Fruit fly (Drosophila melanogaster) whole organism, embryonic: ENCODE data around the gene CG11370.
A peak's percentile ranks its signal among the peaks of the same experiment; 100 is the strongest.
"Not testable (repeated sequence)": the region's sequence is repeated elsewhere in the genome, so short reads cannot be mapped to it uniquely, and the experiment has no call there.

Experiments
- ATbp ChIP-seq: fragments of 200-800 bp; sonication (Bioruptor generic); optimal IDR thresholded peaks from 2 replicates; lab custom pipeline; 2017; ENCODE audit warnings: missing biosample characterization, mild to moderate bottlenecking, missing genetic modification characterization, missing genetic modification reagents
- Ada2b ChIP-seq: fragments of 200-800 bp; sonication (Bioruptor generic); IDR thresholded peaks from 2 replicates; pipeline ENCODE4 v1.3.6; 2022; ENCODE audit warnings: missing biosample characterization, missing genetic modification characterization
- CG10267 ChIP-seq: fragments of 200-800 bp; sonication (Bioruptor generic); optimal IDR thresholded peaks from 2 replicates; lab custom pipeline; 2018; ENCODE audit warnings: missing biosample characterization, mild to moderate bottlenecking, missing genetic modification characterization, moderate library complexity
- CG10321 ChIP-seq: fragments of 200-800 bp; sonication (Bioruptor generic); IDR thresholded peaks from 2 replicates; pipeline ENCODE4 v1.3.6; 2022; ENCODE audit warnings: missing biosample characterization, missing genetic modification characterization
- CG10979 ChIP-seq: fragments of 200-800 bp; sonication (Bioruptor generic); optimal IDR thresholded peaks from 2 replicates; lab custom pipeline; 2018; ENCODE audit warnings: missing biosample characterization, mild to moderate bottlenecking, missing genetic modification characterization, moderate library complexity
- CG11695 ChIP-seq: fragments of 200-800 bp; sonication (Bioruptor generic); IDR thresholded peaks from 3 replicates; pipeline ENCODE4 v1.3.6; 2022; ENCODE audit warnings: missing biosample characterization, missing genetic modification characterization
- CG12071 ChIP-seq: fragments of 200-800 bp; sonication (Bioruptor generic); optimal IDR thresholded peaks from 3 replicates; lab custom pipeline; 2018; ENCODE audit warnings: missing biosample characterization, mild to moderate bottlenecking, missing genetic modification characterization
- CG14441 ChIP-seq: fragments of 200-800 bp; sonication (Bioruptor generic); IDR thresholded peaks from 2 replicates; pipeline ENCODE4 v1.3.6; 2022; ENCODE audit warnings: missing biosample characterization, missing genetic modification characterization
- CG16813 ChIP-seq: fragments of 200-800 bp; sonication (Bioruptor generic); IDR thresholded peaks from 3 replicates; pipeline ENCODE4 v1.3.6; 2022; ENCODE audit warnings: missing biosample characterization, missing genetic modification characterization; ENCODE audit not compliant: partially characterized antibody
- CG17802 ChIP-seq: fragments of 200-800 bp; sonication (Bioruptor generic); optimal IDR thresholded peaks from 2 replicates; lab custom pipeline; 2018; ENCODE audit warnings: missing biosample characterization, mild to moderate bottlenecking, missing genetic modification characterization, moderate library complexity
- CG2199 ChIP-seq: fragments of 200-800 bp; sonication (Bioruptor generic); IDR thresholded peaks from 3 replicates; pipeline ENCODE4 v1.3.6; 2022; ENCODE audit warnings: missing biosample characterization, missing genetic modification characterization
- CG2712 ChIP-seq: fragments of 200-800 bp; optimal IDR thresholded peaks from 3 replicates; lab custom pipeline; 2019; ENCODE audit warnings: missing biosample characterization, mild to moderate bottlenecking, missing genetic modification characterization, moderate library complexity
- CG31388 ChIP-seq: fragments of 200-800 bp; sonication (Bioruptor generic); optimal IDR thresholded peaks from 2 replicates; lab custom pipeline; 2016; ENCODE audit warnings: missing biosample characterization, missing genetic modification characterization
- CG32532 ChIP-seq: fragments of 200-800 bp; sonication (Bioruptor generic); IDR thresholded peaks from 2 replicates; pipeline ENCODE4 v1.3.6; 2022; ENCODE audit warnings: missing biosample characterization, missing genetic modification characterization
- CG33213 ChIP-seq: fragments of 200-800 bp; sonication (Bioruptor generic); optimal IDR thresholded peaks from 3 replicates; lab custom pipeline; 2016; ENCODE audit warnings: missing biosample characterization, missing genetic modification characterization
- CG34224 ChIP-seq: fragments of 200-800 bp; sonication (Bioruptor generic); IDR thresholded peaks from 3 replicates; pipeline ENCODE4 v1.3.6; 2022; ENCODE audit warnings: missing biosample characterization, missing genetic modification characterization; ENCODE audit not compliant: partially characterized antibody
- CG3726 ChIP-seq: fragments of 200-800 bp; sonication (Bioruptor generic); IDR thresholded peaks from 3 replicates; pipeline ENCODE4, ENCODE4 v1.3.6; 2022; ENCODE audit warnings: missing biosample characterization, missing genetic modification characterization
- CG4617 ChIP-seq: fragments of 200-800 bp; sonication (Bioruptor generic); optimal IDR thresholded peaks from 3 replicates; lab custom pipeline; 2016; ENCODE audit warnings: missing biosample characterization, missing genetic modification characterization, borderline replicate concordance
- CG6689 ChIP-seq: fragments of 200-800 bp; sonication (Bioruptor generic); IDR thresholded peaks from 2 replicates; pipeline ENCODE4 v1.3.6; 2022; ENCODE audit warnings: missing biosample characterization, missing genetic modification characterization
- CG6813 ChIP-seq: fragments of 200-800 bp; sonication (Bioruptor generic); optimal IDR thresholded peaks from 2 replicates; lab custom pipeline; 2017; ENCODE audit warnings: missing biosample characterization, missing genetic modification characterization, mild to moderate bottlenecking, moderate library complexity, missing genetic modification reagents
- CG8765 ChIP-seq: fragments of 200-800 bp; sonication (Bioruptor generic); IDR thresholded peaks from 2 replicates; pipeline ENCODE4 v1.3.6; 2022; ENCODE audit warnings: missing biosample characterization, missing genetic modification characterization
- CTCF ChIP-seq: fragments of 200-800 bp; sonication (Bioruptor generic); optimal IDR thresholded peaks from 2 replicates; lab custom pipeline; 2017; ENCODE audit warnings: missing biosample characterization, mild to moderate bottlenecking, missing genetic modification characterization, moderate library complexity
- D19B ChIP-seq: fragments of 200-800 bp; sonication (Bioruptor generic); optimal IDR thresholded peaks from 2 replicates; lab custom pipeline; 2017; ENCODE audit warnings: missing biosample characterization, mild to moderate bottlenecking, missing genetic modification characterization
- Dll ChIP-seq: fragments of 200-800 bp; sonication (Bioruptor generic); IDR thresholded peaks from 4 replicates; pipeline ENCODE4 v1.3.6; 2022; ENCODE audit warnings: missing biosample characterization, missing genetic modification characterization; ENCODE audit not compliant: partially characterized antibody
- Doc3 ChIP-seq: fragments of 200-800 bp; sonication (Bioruptor generic); IDR thresholded peaks from 3 replicates; pipeline ENCODE4 v1.3.6; 2022; ENCODE audit warnings: missing biosample characterization, missing genetic modification characterization; ENCODE audit not compliant: partially characterized antibody
- Ets97D ChIP-seq: fragments of 200-800 bp; sonication (Bioruptor generic); optimal IDR thresholded peaks from 3 replicates; lab custom pipeline; 2016; ENCODE audit warnings: missing biosample characterization, missing genetic modification characterization
- Hr3 ChIP-seq: fragments of 200-800 bp; sonication (Bioruptor generic); optimal IDR thresholded peaks from 3 replicates; lab custom pipeline; 2016; ENCODE audit warnings: missing biosample characterization, missing genetic modification characterization
- Pdp1 ChIP-seq, 2 experiments: fragments of 200-800 bp; sonication (Bioruptor generic); optimal IDR thresholded peaks; 3 replicates each; lab custom pipeline; 2016; ENCODE audit warnings: missing biosample characterization in 2 of 2, missing genetic modification characterization in 2 of 2, mild to moderate bottlenecking in 1 of 2, moderate library complexity in 1 of 2
- Trl ChIP-seq, 3 experiments: fragments of >200 bp in 2 of 3; fragments of 200-800 bp in 1 of 3; sonication (Bioruptor generic) in 1 of 3; optimal IDR thresholded peaks; 2 replicates in 1 of 3; 3 replicates in 2 of 3; lab custom pipeline; 2016 to 2017; ENCODE audit warnings: missing biosample characterization in 1 of 3, missing genetic modification characterization in 1 of 3
- al ChIP-seq: fragments of 200-800 bp; sonication (Bioruptor generic); IDR thresholded peaks from 2 replicates; pipeline ENCODE4 v1.3.6; 2022; ENCODE audit warnings: missing biosample characterization, missing genetic modification characterization
- ase ChIP-seq: fragments of 200-800 bp; sonication (Bioruptor generic); IDR thresholded peaks from 3 replicates; pipeline ENCODE4 v1.3.6; 2022; ENCODE audit warnings: missing biosample characterization, missing genetic modification characterization
- ash1 ChIP-seq: fragments of 200-800 bp; sonication (Bioruptor generic); optimal IDR thresholded peaks from 2 replicates; lab custom pipeline; 2018; ENCODE audit warnings: missing biosample characterization, mild to moderate bottlenecking, missing genetic modification characterization
- cg ChIP-seq: fragments of 200-800 bp; sonication (Bioruptor generic); optimal IDR thresholded peaks from 3 replicates; lab custom pipeline; 2019; ENCODE audit warnings: missing biosample characterization, mild to moderate bottlenecking, missing genetic modification characterization, moderate library complexity
- chinmo ChIP-seq: fragments of 200-800 bp; sonication (Bioruptor generic); IDR thresholded peaks from 4 replicates; pipeline ENCODE4 v1.3.6; 2022; ENCODE audit warnings: missing biosample characterization, missing genetic modification characterization; ENCODE audit not compliant: partially characterized antibody
- ewg ChIP-seq: fragments of 200-800 bp; sonication (Bioruptor generic); optimal IDR thresholded peaks from 3 replicates; lab custom pipeline; 2017; ENCODE audit warnings: mild to moderate bottlenecking, missing biosample characterization, missing genetic modification reagents, missing genetic modification characterization
- lilli ChIP-seq: fragments of 200-800 bp; sonication (Bioruptor generic); optimal IDR thresholded peaks from 3 replicates; lab custom pipeline; 2016; ENCODE audit warnings: missing biosample characterization, missing genetic modification characterization
- pfk ChIP-seq: fragments of 200-800 bp; sonication (Bioruptor generic); optimal IDR thresholded peaks from 2 replicates; lab custom pipeline; 2018; ENCODE audit warnings: missing biosample characterization, mild to moderate bottlenecking, missing genetic modification characterization, moderate library complexity
- pum ChIP-seq: fragments of 200-800 bp; sonication (Bioruptor generic); optimal IDR thresholded peaks from 2 replicates; lab custom pipeline; 2016; ENCODE audit warnings: missing biosample characterization, missing genetic modification characterization
- rib ChIP-seq: fragments of 200-800 bp; sonication (Bioruptor generic); IDR thresholded peaks from 2 replicates; pipeline ENCODE4 v1.3.6; 2022; ENCODE audit warnings: missing biosample characterization, missing genetic modification characterization
- sens-2 ChIP-seq: fragments of 200-800 bp; sonication (Bioruptor generic); IDR thresholded peaks from 2 replicates; pipeline ENCODE4 v1.3.6; 2022; ENCODE audit warnings: missing biosample characterization, missing genetic modification characterization
- stc ChIP-seq: fragments of 200-800 bp; sonication (Bioruptor generic); IDR thresholded peaks from 2 replicates; pipeline ENCODE4 v1.3.6; 2022; ENCODE audit warnings: missing biosample characterization, missing genetic modification characterization
- stwl ChIP-seq: fragments of 200-800 bp; sonication (Bioruptor generic); optimal IDR thresholded peaks from 3 replicates; lab custom pipeline; 2018; ENCODE audit warnings: missing biosample characterization, mild to moderate bottlenecking, missing genetic modification characterization, moderate library complexity
- trh ChIP-seq: fragments of 200-800 bp; sonication (Bioruptor generic); optimal IDR thresholded peaks from 2 replicates; lab custom pipeline; 2016; ENCODE audit warnings: missing biosample characterization, missing genetic modification characterization
- twi ChIP-seq: fragments of 200-800 bp; optimal IDR thresholded peaks from 2 replicates; lab custom pipeline; 2019; ENCODE audit warnings: missing biosample characterization, mild to moderate bottlenecking, missing genetic modification characterization, moderate library complexity

Gene CG11370

dm6 chr3L:22720694-22721270, 8.8 kb downstream of the CG11370 start, which contains the start of gene mael:
Gene mael (plus strand): TSS chr3L:22721203.
- TF ChIP-seq cg (GFP tag; lab: Kevin White, UChicago) (peak; percentile 65), Doc3 (0 out of 3 replicates have a peak, but pooled peaks have one; percentile 6), CG10267 (peak; percentile 36), Trl (optimal IDR thresholded peaks at IDR 0.05; lab: Kevin White, UChicago) (peak; percentile 42 to 82), CG6689 (GFP tag; lab: Robert Waterston, UW) (peak; percentile 71), Dll (GFP tag; lab: Robert Waterston, UW) (0 out of 4 replicates have a peak, but pooled peaks have one; percentile 18), chinmo (GFP tag; lab: Robert Waterston, UW) (0 out of 4 replicates have a peak, but pooled peaks have one; percentile 33), stwl (tag; lab: Kevin White, UChicago) (peak; percentile 39), rib (GFP tag; lab: Robert Waterston, UW) (0 out of 2 replicates have a peak, but pooled peaks have one; percentile 13)
- not testable (repeated sequence) for TF ChIP-seq Trl (GFP tag; optimal IDR thresholded peaks at IDR 0.05; lab: Kevin White, UChicago)

dm6 chr3L:22721991-22722390, 10.0 kb downstream of the CG11370 start, which contains the start of gene CG14451:
Gene CG14451 (minus strand): TSS chr3L:22722091.
- TF ChIP-seq stwl (tag; lab: Kevin White, UChicago): peak; percentile 67
- 0 out of 3 replicates have a peak, but pooled peaks have one; percentile 41 for TF ChIP-seq CG2199 (GFP tag; lab: Robert Waterston, UW)
- TF ChIP-seq CG10267: peak; percentile 12
- no peak for TF ChIP-seq CG3726 (GFP tag; lab: Robert Waterston, UW)
- no peak for TF ChIP-seq lilli

dm6 chr3L:22724046-22724771, 12.3 kb downstream of the CG11370 start:
- TF ChIP-seq CG10979 (tag; lab: Kevin White, UChicago) (no peak), ash1 (GFP tag; lab: Kevin White, UChicago) (no peak), CTCF (no peak), CG32532 (GFP tag; lab: Robert Waterston, UW) (no peak), ATbp (no peak), trh (GFP tag; lab: Kevin White, UChicago) (no peak), CG4617 (GFP tag; lab: Kevin White, UChicago) (no peak), sens-2 (GFP tag; lab: Robert Waterston, UW) (no peak), pum (GFP tag; lab: Kevin White, UChicago) (no peak), CG14441 (GFP tag; lab: Robert Waterston, UW) (no peak), stc (GFP tag; lab: Robert Waterston, UW) (no peak), CG16813 (GFP tag; lab: Robert Waterston, UW) (no peak), Hr3 (GFP tag; lab: Kevin White, UChicago) (no peak), CG2712 (peak; percentile 1), CG33213 (GFP tag; lab: Kevin White, UChicago) (no peak), pfk (GFP tag; lab: Kevin White, UChicago) (no peak), cg (GFP tag; lab: Kevin White, UChicago) (peak; percentile 2), ewg (GFP tag; lab: Kevin White, UChicago) (peak; percentile 13), Ets97D (GFP tag; lab: Kevin White, UChicago) (no peak), Pdp1 (GFP tag; optimal IDR thresholded peaks at IDR 0.05; lab: Kevin White, UChicago) (no peak), Ada2b (no peak), stwl (tag; lab: Kevin White, UChicago) (peak; percentile 59), ase (GFP tag; lab: Robert Waterston, UW) (no peak), CG31388 (no peak), D19B (GFP tag; lab: Kevin White, UChicago) (peak; percentile 62), CG6813 (GFP tag; lab: Kevin White, UChicago) (no peak), CG10321 (no peak), CG8765 (GFP tag; lab: Robert Waterston, UW) (no peak), CG12071 (no peak), twi (tag; lab: Kevin White, UChicago) (peak; percentile 87), al (GFP tag; lab: Robert Waterston, UW) (no peak), CG34224 (no peak), CG17802 (tag; lab: Kevin White, UChicago) (no peak), CG11695 (GFP tag; lab: Robert Waterston, UW) (no peak)
